Fruit fly (Drosophila melanogaster) whole organism, embryonic: ENCODE data around the gene Tsc1.

Experiments used
- CG10462 ChIP-seq: fragments of 200-800 bp; sonication (Bioruptor generic); optimal IDR thresholded peaks from 2 replicates; lab custom pipeline; 2016; ENCODE audit warnings: missing biosample characterization, missing genetic modification characterization
- CG13775 ChIP-seq: fragments of 200-800 bp; sonication (Bioruptor generic); optimal IDR thresholded peaks from 3 replicates; lab custom pipeline; 2017; ENCODE audit warnings: missing biosample characterization, mild to moderate bottlenecking, missing genetic modification characterization
- CG13894 ChIP-seq: fragments of 200-800 bp; sonication (Bioruptor generic); optimal IDR thresholded peaks from 3 replicates; lab custom pipeline; 2018; ENCODE audit warnings: missing biosample characterization, mild to moderate bottlenecking, missing genetic modification characterization, moderate library complexity
- CG14965 ChIP-seq: fragments of 200-800 bp; sonication (Bioruptor generic); optimal IDR thresholded peaks from 2 replicates; lab custom pipeline; 2016; ENCODE audit warnings: missing biosample characterization, missing genetic modification characterization, borderline replicate concordance
- CG15011 ChIP-seq: fragments of 200-800 bp; sonication (Bioruptor generic); optimal IDR thresholded peaks from 3 replicates; lab custom pipeline; 2018; ENCODE audit warnings: missing biosample characterization, mild to moderate bottlenecking, missing genetic modification characterization
- CG16863 ChIP-seq: fragments of 200-800 bp; sonication (Bioruptor generic); optimal IDR thresholded peaks from 3 replicates; lab custom pipeline; 2016; ENCODE audit warnings: missing biosample characterization, missing genetic modification characterization
- CG17359 ChIP-seq: fragments of 200-800 bp; sonication (Bioruptor generic); optimal IDR thresholded peaks from 3 replicates; lab custom pipeline; 2018; ENCODE audit warnings: missing biosample characterization, mild to moderate bottlenecking, missing genetic modification characterization, moderate library complexity
- CG18619 ChIP-seq: fragments of 200-800 bp; sonication (Bioruptor generic); optimal IDR thresholded peaks from 3 replicates; lab custom pipeline; 2017; ENCODE audit warnings: missing biosample characterization, mild to moderate bottlenecking, missing genetic modification characterization
- CG32767 ChIP-seq: fragments of 200-800 bp; sonication (Bioruptor generic); IDR thresholded peaks from 2 replicates; pipeline ENCODE4 v1.3.6; 2022; ENCODE audit warnings: missing biosample characterization, missing genetic modification characterization
- CG33213 ChIP-seq: fragments of 200-800 bp; sonication (Bioruptor generic); optimal IDR thresholded peaks from 3 replicates; lab custom pipeline; 2016; ENCODE audit warnings: missing biosample characterization, missing genetic modification characterization
- CG34376 ChIP-seq: fragments of 200-800 bp; sonication (Bioruptor generic); optimal IDR thresholded peaks from 2 replicates; lab custom pipeline; 2018; ENCODE audit warnings: missing biosample characterization, mild to moderate bottlenecking, missing genetic modification characterization
- CG43689 ChIP-seq: fragments of 200-800 bp; sonication (Bioruptor generic); IDR thresholded peaks from 2 replicates; pipeline ENCODE4 v1.3.6; 2022; ENCODE audit warnings: missing biosample characterization, missing genetic modification characterization
- CG5953 ChIP-seq: fragments of 200-800 bp; sonication (Bioruptor generic); IDR thresholded peaks from 2 replicates; pipeline ENCODE4 v1.3.6; 2022; ENCODE audit warnings: missing biosample characterization, missing genetic modification characterization
- CG7745 ChIP-seq: fragments of 200-800 bp; sonication (Bioruptor generic); optimal IDR thresholded peaks from 2 replicates; lab custom pipeline; 2018; ENCODE audit warnings: missing biosample characterization, mild to moderate bottlenecking, missing genetic modification characterization, moderate library complexity
- CG9876 ChIP-seq: fragments of 200-800 bp; sonication (Bioruptor generic); optimal IDR thresholded peaks from 2 replicates; lab custom pipeline; 2016; ENCODE audit warnings: missing biosample characterization, missing genetic modification characterization
- CHES-1-like ChIP-seq: fragments of 200-800 bp; sonication (Bioruptor generic); optimal IDR thresholded peaks from 2 replicates; lab custom pipeline; 2016; ENCODE audit warnings: missing biosample characterization, missing genetic modification characterization
- Dll ChIP-seq: fragments of 200-800 bp; sonication (Bioruptor generic); IDR thresholded peaks from 4 replicates; pipeline ENCODE4 v1.3.6; 2022; ENCODE audit warnings: missing biosample characterization, missing genetic modification characterization; ENCODE audit not compliant: partially characterized antibody
- Dref ChIP-seq: fragments of 200-800 bp; sonication (Bioruptor generic); IDR thresholded peaks from 2 replicates; pipeline ENCODE4 v1.3.6; 2022; ENCODE audit warnings: missing biosample characterization, missing genetic modification characterization
- Hand ChIP-seq: fragments of 200-800 bp; sonication (Bioruptor generic); optimal IDR thresholded peaks from 2 replicates; lab custom pipeline; 2017; ENCODE audit warnings: mild to moderate bottlenecking, missing biosample characterization, missing genetic modification reagents, missing genetic modification characterization
- Hr3 ChIP-seq: fragments of 200-800 bp; sonication (Bioruptor generic); optimal IDR thresholded peaks from 3 replicates; lab custom pipeline; 2016; ENCODE audit warnings: missing biosample characterization, missing genetic modification characterization
- MESR4 ChIP-seq: fragments of 200-800 bp; sonication (Bioruptor generic); optimal IDR thresholded peaks from 2 replicates; lab custom pipeline; 2018; ENCODE audit warnings: missing biosample characterization, mild to moderate bottlenecking, missing genetic modification characterization, moderate library complexity
- Med ChIP-seq: fragments of 200-800 bp; sonication (Bioruptor generic); peaks from one replicate; lab custom pipeline; 2016; ENCODE audit warnings: missing biosample characterization, missing genetic modification characterization, mild to moderate bottlenecking, inconsistent platforms, moderate library complexity
- NC2α ChIP-seq: fragments of 200-800 bp; sonication (Bioruptor generic); optimal IDR thresholded peaks from 2 replicates; lab custom pipeline; 2016; ENCODE audit warnings: missing biosample characterization, missing genetic modification characterization
- NFAT ChIP-seq: fragments of 200-800 bp; sonication (Bioruptor generic); IDR thresholded peaks from 2 replicates; pipeline ENCODE4 v1.3.6; 2022; ENCODE audit warnings: missing biosample characterization, missing genetic modification characterization
- Opbp ChIP-seq: fragments of 200-800 bp; sonication (Bioruptor generic); IDR thresholded peaks from 3 replicates; pipeline ENCODE4 v1.3.6; 2022; ENCODE audit warnings: missing biosample characterization, missing genetic modification characterization; ENCODE audit not compliant: partially characterized antibody
- Optix ChIP-seq: fragments of 200-800 bp; sonication (Bioruptor generic); IDR thresholded peaks from 3 replicates; pipeline ENCODE4 v1.3.6; 2022; ENCODE audit warnings: missing biosample characterization, missing genetic modification characterization
- Pdp1 ChIP-seq, 2 experiments: fragments of 200-800 bp; sonication (Bioruptor generic); optimal IDR thresholded peaks; 3 replicates each; lab custom pipeline; 2016; ENCODE audit warnings: missing biosample characterization in 2 of 2, missing genetic modification characterization in 2 of 2, mild to moderate bottlenecking in 1 of 2, moderate library complexity in 1 of 2
- Sry-β ChIP-seq: fragments of 200-800 bp; sonication (Bioruptor generic); optimal IDR thresholded peaks from 2 replicates; lab custom pipeline; 2018; ENCODE audit warnings: missing biosample characterization, mild to moderate bottlenecking, missing genetic modification characterization, moderate library complexity
- Taf1 ChIP-seq: fragments of 200-800 bp; sonication (Bioruptor generic); IDR thresholded peaks from 2 replicates; pipeline ENCODE4 v1.3.6; 2022; ENCODE audit warnings: missing biosample characterization, missing genetic modification characterization
- Trl ChIP-seq, 3 experiments: fragments of >200 bp in 2 of 3; fragments of 200-800 bp in 1 of 3; sonication (Bioruptor generic) in 1 of 3; optimal IDR thresholded peaks; 2 replicates in 1 of 3; 3 replicates in 2 of 3; lab custom pipeline; 2016 to 2017; ENCODE audit warnings: missing biosample characterization in 1 of 3, missing genetic modification characterization in 1 of 3
- bbx ChIP-seq: fragments of 200-800 bp; sonication (Bioruptor generic); IDR thresholded peaks from 2 replicates; pipeline ENCODE4 v1.3.6; 2022; ENCODE audit warnings: missing biosample characterization, missing genetic modification characterization; ENCODE audit not compliant: partially characterized antibody
- btn ChIP-seq: fragments of 200-800 bp; sonication (Bioruptor generic); optimal IDR thresholded peaks from 2 replicates; lab custom pipeline; 2016; ENCODE audit warnings: missing biosample characterization, missing genetic modification characterization
- cato ChIP-seq: fragments of 200-800 bp; sonication (Bioruptor generic); optimal IDR thresholded peaks from 2 replicates; lab custom pipeline; 2016; ENCODE audit warnings: missing biosample characterization, missing genetic modification characterization, borderline replicate concordance
- caup ChIP-seq: fragments of 200-800 bp; sonication (Bioruptor generic); optimal IDR thresholded peaks from 3 replicates; lab custom pipeline; 2017; ENCODE audit warnings: missing biosample characterization, mild to moderate bottlenecking, missing genetic modification characterization, moderate library complexity; ENCODE audit not compliant: severe bottlenecking
- chif ChIP-seq, 2 experiments: fragments of 200-800 bp; sonication (Bioruptor generic); optimal IDR thresholded peaks; 3 replicates each; lab custom pipeline; 2016; ENCODE audit warnings: missing biosample characterization in 2 of 2, missing genetic modification characterization in 2 of 2
- cwo ChIP-seq: fragments of 200-800 bp; sonication (Bioruptor generic); optimal IDR thresholded peaks from 3 replicates; lab custom pipeline; 2017; ENCODE audit warnings: missing biosample characterization, missing genetic modification characterization, mild to moderate bottlenecking, moderate library complexity, missing genetic modification reagents
- ems ChIP-seq: fragments of 200-800 bp; sonication (Bioruptor generic); optimal IDR thresholded peaks from 3 replicates; lab custom pipeline; 2016; ENCODE audit warnings: missing biosample characterization, missing genetic modification characterization
- eve ChIP-seq, 2 experiments: fragments of >200 bp; optimal IDR thresholded peaks; 2 replicates each; lab custom pipeline; 2017; ENCODE audit warnings: missing biosample characterization in 2 of 2, missing genetic modification characterization in 2 of 2
- fu2 ChIP-seq: fragments of 200-800 bp; sonication (Bioruptor generic); optimal IDR thresholded peaks from 2 replicates; lab custom pipeline; 2016; ENCODE audit warnings: missing biosample characterization, missing genetic modification characterization
- gsb-n ChIP-seq: fragments of 200-800 bp; sonication (Bioruptor generic); optimal IDR thresholded peaks from 3 replicates; lab custom pipeline; 2018; ENCODE audit warnings: missing biosample characterization, mild to moderate bottlenecking, missing genetic modification characterization
- klu ChIP-seq: fragments of 200-800 bp; sonication (Bioruptor generic); IDR thresholded peaks from 2 replicates; pipeline ENCODE4 v1.3.6; 2022; ENCODE audit warnings: missing biosample characterization, missing genetic modification characterization
- onecut ChIP-seq: fragments of 200-800 bp; sonication (Bioruptor generic); IDR thresholded peaks from 2 replicates; pipeline ENCODE4 v1.3.6; 2022; ENCODE audit warnings: missing biosample characterization, missing genetic modification characterization
- p53 ChIP-seq: fragments of 200-800 bp; sonication (Bioruptor generic); optimal IDR thresholded peaks from 2 replicates; lab custom pipeline; 2016; ENCODE audit warnings: missing biosample characterization, missing genetic modification characterization
- pb ChIP-seq: fragments of 200-800 bp; sonication (Bioruptor generic); optimal IDR thresholded peaks from 3 replicates; lab custom pipeline; 2016; ENCODE audit warnings: missing biosample characterization, missing genetic modification characterization
- pzg ChIP-seq: fragments of 200-800 bp; sonication (Bioruptor generic); optimal IDR thresholded peaks from 3 replicates; lab custom pipeline; 2018; ENCODE audit warnings: missing biosample characterization, mild to moderate bottlenecking, missing genetic modification characterization, moderate library complexity
- tll ChIP-seq, 2 experiments: fragments of 200-800 bp in 1 of 2; fragments of >200 bp in 1 of 2; sonication (Bioruptor generic) in 1 of 2; optimal IDR thresholded peaks; 2 replicates each; lab custom pipeline; 2017 to 2019; ENCODE audit warnings: missing biosample characterization in 2 of 2, missing genetic modification characterization in 2 of 2, mild to moderate bottlenecking in 1 of 2, moderate library complexity in 1 of 2
- trh ChIP-seq: fragments of 200-800 bp; sonication (Bioruptor generic); optimal IDR thresholded peaks from 2 replicates; lab custom pipeline; 2016; ENCODE audit warnings: missing biosample characterization, missing genetic modification characterization
- z ChIP-seq: fragments of 200-800 bp; sonication (Bioruptor generic); IDR thresholded peaks from 3 replicates; pipeline ENCODE4 v1.3.6; 2022; ENCODE audit warnings: missing biosample characterization, missing genetic modification characterization

Tsc1 gene

dm6 chr3R:24161173-24161811 is 31.2 kb downstream of the Tsc1 start, which contains the start of the genes Myo95E and TBC1d7 (continued):
- TF ChIP-seq CHES-1-like (GFP tag; lab: Kevin White, UChicago) (peak; percentile 48), cwo (GFP tag; lab: Kevin White, UChicago) (peak; percentile 76), MESR4 (peak; percentile 29), pb (GFP tag; lab: Kevin White, UChicago) (no peak), CG33213 (peak; percentile 47), chif (GFP tag; optimal IDR thresholded peaks at IDR 0.05; lab: Kevin White, UChicago) (peak in 1 of 2 experiments; percentile 43), p53 (no peak), CG9876 (GFP tag; lab: Kevin White, UChicago) (no peak), Med (GFP tag; lab: Kevin White, UChicago) (peak; percentile 87), Hand (GFP tag; lab: Kevin White, UChicago) (peak; percentile 60), cato (peak; percentile 60), Hr3 (GFP tag; lab: Kevin White, UChicago) (peak; percentile 90), NC2α (GFP tag; lab: Kevin White, UChicago) (no peak), ems (peak; percentile 50), z (GFP tag; lab: Robert Waterston, UW) (peak; percentile 51; the same call in 1 of the 3 replicates), CG18619 (GFP tag; lab: Kevin White, UChicago) (peak; percentile 77), Sry-β (GFP tag; lab: Kevin White, UChicago) (peak; percentile 64), klu (GFP tag; lab: Robert Waterston, UW) (peak; percentile 84), NFAT (peak; percentile 87), bbx (peak; percentile 42), caup (GFP tag; lab: Kevin White, UChicago) (peak; percentile 83), Opbp (GFP tag; lab: Robert Waterston, UW) (peak; percentile 37; the same call in 1 of the 3 replicates), fu2 (GFP tag; lab: Kevin White, UChicago) (no peak), pzg (GFP tag; lab: Kevin White, UChicago) (peak; percentile 50), eve (GFP tag; optimal IDR thresholded peaks at IDR 0.05; lab: Kevin White, UChicago) (no peak), CG43689 (GFP tag; lab: Robert Waterston, UW) (peak; percentile 87), CG15011 (GFP tag; lab: Kevin White, UChicago) (no peak), Optix (GFP tag; lab: Robert Waterston, UW) (peak; percentile 88), btn (GFP tag; lab: Kevin White, UChicago) (no peak), CG16863 (GFP tag; lab: Kevin White, UChicago) (peak; percentile 6), CG5953 (GFP tag; lab: Robert Waterston, UW) (peak; percentile 89), gsb-n (tag; lab: Kevin White, UChicago) (no peak), onecut (peak; percentile 80), CG17359 (tag; lab: Kevin White, UChicago) (peak; percentile 88), trh (GFP tag; lab: Kevin White, UChicago) (peak; percentile 71), CG13775 (GFP tag; lab: Kevin White, UChicago) (peak; percentile 88), Trl (optimal IDR thresholded peaks at IDR 0.05; lab: Kevin White, UChicago) (no peak), Trl (GFP tag; optimal IDR thresholded peaks at IDR 0.05; lab: Kevin White, UChicago) (peak; percentile 46), CG13894 (no peak), CG34376 (GFP tag; lab: Kevin White, UChicago) (peak; percentile 74), Dref (GFP tag; lab: Robert Waterston, UW) (peak; percentile 68), Dll (GFP tag; lab: Robert Waterston, UW) (peak; percentile 88), CG32767 (GFP tag; lab: Robert Waterston, UW) (peak; percentile 91), tll (GFP tag; optimal IDR thresholded peaks at IDR 0.05; lab: Kevin White, UChicago) (no peak), Taf1 (GFP tag; lab: Robert Waterston, UW) (peak; percentile 84), CG10462 (peak; percentile 40), CG14965 (GFP tag; lab: Kevin White, UChicago) (no peak), Pdp1 (GFP tag; optimal IDR thresholded peaks at IDR 0.05; lab: Kevin White, UChicago) (peak; percentile 46 to 60), CG7745 (tag; lab: Kevin White, UChicago) (no peak)
